Worm (Caenorhabditis elegans): ENCODE data around the gene prp-40.

- no peak for TF ChIP-seq ceh-44 (GFP tag; IDR thresholded peaks at IDR 0.05)
- no peak for TF ChIP-seq nhr-28 (tag; optimal IDR thresholded peaks at IDR 0.05)
- no peak for TF ChIP-seq saeg-2 (GFP tag; IDR thresholded peaks at IDR 0.05)
- no peak for TF ChIP-seq ztf-11 (tag; optimal IDR thresholded peaks at IDR 0.05)
Measured at ce11 chrIII:9488431-9488830, 33.4 kb upstream of the prp-40 start, which contains the start of gene nlp-36.
